Fruit fly (Drosophila melanogaster) whole organism, embryonic: Measurements from ENCODE around the gene CG4210.

ENCODE experiments used
- Ada2b ChIP-seq: fragments of 200-800 bp; sonication (Bioruptor generic); IDR thresholded peaks from 2 replicates; pipeline ENCODE4 v1.3.6; 2022; ENCODE audit warnings: missing biosample characterization, missing genetic modification characterization
- BtbVII ChIP-seq: fragments of 200-800 bp; sonication (Bioruptor generic); optimal IDR thresholded peaks from 3 replicates; lab custom pipeline; 2017; ENCODE audit warnings: missing biosample characterization, mild to moderate bottlenecking, missing genetic modification characterization
- C15 ChIP-seq: fragments of 200-800 bp; sonication (Bioruptor generic); IDR thresholded peaks from 3 replicates; pipeline ENCODE4 v1.3.6; 2022; ENCODE audit warnings: missing biosample characterization, missing genetic modification characterization
- CG12299 ChIP-seq: fragments of 200-800 bp; sonication (Bioruptor generic); optimal IDR thresholded peaks from 2 replicates; lab custom pipeline; 2018; ENCODE audit warnings: missing biosample characterization, mild to moderate bottlenecking, missing genetic modification characterization
- CG12659 ChIP-seq: fragments of 200-800 bp; sonication (Bioruptor generic); optimal IDR thresholded peaks from 3 replicates; lab custom pipeline; 2017; ENCODE audit warnings: mild to moderate bottlenecking, missing biosample characterization, missing genetic modification reagents, missing genetic modification characterization
- CG13296 ChIP-seq: fragments of 200-800 bp; sonication (Bioruptor generic); optimal IDR thresholded peaks from 3 replicates; lab custom pipeline; 2018; ENCODE audit warnings: missing biosample characterization, mild to moderate bottlenecking, missing genetic modification characterization
- CG14014 ChIP-seq: fragments of 200-800 bp; sonication (Bioruptor generic); IDR thresholded peaks from 2 replicates; pipeline ENCODE4 v1.3.6; 2022; ENCODE audit warnings: missing biosample characterization, missing genetic modification characterization
- CG15073 ChIP-seq: fragments of 200-800 bp; sonication (Bioruptor generic); optimal IDR thresholded peaks from 2 replicates; lab custom pipeline; 2016; ENCODE audit warnings: missing biosample characterization, missing genetic modification characterization
- CG15514 ChIP-seq: fragments of 200-800 bp; sonication (Bioruptor generic); optimal IDR thresholded peaks from 3 replicates; lab custom pipeline; 2017; ENCODE audit warnings: missing biosample characterization, missing genetic modification characterization, mild to moderate bottlenecking, moderate library complexity, missing genetic modification reagents
- CG17829 ChIP-seq: fragments of 200-800 bp; optimal IDR thresholded peaks from 2 replicates; lab custom pipeline; 2019; ENCODE audit warnings: missing biosample characterization, mild to moderate bottlenecking, missing genetic modification characterization, moderate library complexity
- CG18599 ChIP-seq: fragments of 200-800 bp; sonication (Bioruptor generic); optimal IDR thresholded peaks from 3 replicates; lab custom pipeline; 2017; ENCODE audit warnings: missing biosample characterization, missing genetic modification characterization, mild to moderate bottlenecking, moderate library complexity, missing genetic modification reagents
- CG2202 ChIP-seq: fragments of 200-800 bp; sonication (Bioruptor generic); optimal IDR thresholded peaks from 2 replicates; lab custom pipeline; 2018; ENCODE audit warnings: missing biosample characterization, mild to moderate bottlenecking, missing genetic modification characterization
- CG3163 ChIP-seq: fragments of 200-800 bp; sonication (Bioruptor generic); optimal IDR thresholded peaks from 3 replicates; lab custom pipeline; 2016; ENCODE audit warnings: missing biosample characterization, missing genetic modification characterization
- CG34224 ChIP-seq: fragments of 200-800 bp; sonication (Bioruptor generic); IDR thresholded peaks from 3 replicates; pipeline ENCODE4 v1.3.6; 2022; ENCODE audit warnings: missing biosample characterization, missing genetic modification characterization; ENCODE audit not compliant: partially characterized antibody
- CG4617 ChIP-seq: fragments of 200-800 bp; sonication (Bioruptor generic); optimal IDR thresholded peaks from 3 replicates; lab custom pipeline; 2016; ENCODE audit warnings: missing biosample characterization, missing genetic modification characterization, borderline replicate concordance
- CG4707 ChIP-seq: fragments of 200-800 bp; sonication (Bioruptor generic); optimal IDR thresholded peaks from 2 replicates; lab custom pipeline; 2018; ENCODE audit warnings: missing biosample characterization, mild to moderate bottlenecking, missing genetic modification characterization, moderate library complexity
- CG5180 ChIP-seq: fragments of 200-800 bp; sonication (Bioruptor generic); optimal IDR thresholded peaks from 3 replicates; lab custom pipeline; 2017; ENCODE audit warnings: missing biosample characterization, missing genetic modification characterization, mild to moderate bottlenecking, moderate library complexity, missing genetic modification reagents
- CG5953 ChIP-seq: fragments of 200-800 bp; sonication (Bioruptor generic); IDR thresholded peaks from 2 replicates; pipeline ENCODE4 v1.3.6; 2022; ENCODE audit warnings: missing biosample characterization, missing genetic modification characterization
- CG6654 ChIP-seq: fragments of 200-800 bp; sonication (Bioruptor generic); optimal IDR thresholded peaks from 2 replicates; lab custom pipeline; 2017; ENCODE audit warnings: missing biosample characterization, mild to moderate bottlenecking, missing genetic modification characterization
- CG7357 ChIP-seq: fragments of 200-800 bp; sonication (Bioruptor generic); IDR thresholded peaks from 3 replicates; pipeline ENCODE4 v1.3.6; 2022; ENCODE audit warnings: missing biosample characterization, missing genetic modification characterization
- CHES-1-like ChIP-seq: fragments of 200-800 bp; sonication (Bioruptor generic); optimal IDR thresholded peaks from 2 replicates; lab custom pipeline; 2016; ENCODE audit warnings: missing biosample characterization, missing genetic modification characterization
- Dad ChIP-seq: fragments of 200-800 bp; sonication (Bioruptor generic); optimal IDR thresholded peaks from 3 replicates; lab custom pipeline; 2016; ENCODE audit warnings: missing biosample characterization, missing genetic modification characterization
- Deaf1 ChIP-seq: fragments of 200-800 bp; optimal IDR thresholded peaks from 3 replicates; lab custom pipeline; 2019; ENCODE audit warnings: missing biosample characterization, mild to moderate bottlenecking, missing genetic modification characterization, moderate library complexity
- Eip74EF ChIP-seq, 2 experiments: fragments of 200-800 bp in 1 of 2; fragments of >200 bp in 1 of 2; sonication (Bioruptor generic) in 1 of 2; optimal IDR thresholded peaks; 2 replicates each; lab custom pipeline; 2017 to 2019; ENCODE audit warnings: missing biosample characterization in 2 of 2, missing genetic modification characterization in 2 of 2, mild to moderate bottlenecking in 1 of 2, moderate library complexity in 1 of 2
- Ets65A ChIP-seq: fragments of 200-800 bp; sonication (Bioruptor generic); peaks from one replicate; lab custom pipeline; 2016; ENCODE audit warnings: missing biosample characterization, missing genetic modification characterization
- GATAe ChIP-seq: fragments of 200-800 bp; sonication (Bioruptor generic); conservative IDR thresholded peaks from 2 replicates; pipeline ENCODE4 v1.3.6; 2022; ENCODE audit warnings: missing biosample characterization, missing genetic modification characterization
- Hr78 ChIP-seq, 2 experiments: fragments of 200-800 bp in 1 of 2; fragments of >200 bp in 1 of 2; sonication (Bioruptor generic) in 1 of 2; optimal IDR thresholded peaks; 2 replicates each; lab custom pipeline; 2017 to 2019; ENCODE audit warnings: missing biosample characterization in 2 of 2, missing genetic modification characterization in 2 of 2, mild to moderate bottlenecking in 1 of 2, moderate library complexity in 1 of 2
- Max ChIP-seq: fragments of 200-800 bp; sonication (Bioruptor generic); optimal IDR thresholded peaks from 2 replicates; lab custom pipeline; 2016; ENCODE audit warnings: missing biosample characterization, mild to moderate bottlenecking, missing genetic modification characterization
- Nf-YC ChIP-seq: fragments of 200-800 bp; optimal IDR thresholded peaks from 3 replicates; lab custom pipeline; 2019; ENCODE audit warnings: missing biosample characterization, mild to moderate bottlenecking, missing genetic modification characterization, moderate library complexity
- Optix ChIP-seq: fragments of 200-800 bp; sonication (Bioruptor generic); IDR thresholded peaks from 3 replicates; pipeline ENCODE4 v1.3.6; 2022; ENCODE audit warnings: missing biosample characterization, missing genetic modification characterization
- Poxn ChIP-seq: fragments of 200-800 bp; sonication (Bioruptor generic); IDR thresholded peaks from 2 replicates; pipeline ENCODE4 v1.3.6; 2022; ENCODE audit warnings: missing biosample characterization, missing genetic modification characterization
- Ssrp ChIP-seq: fragments of 200-800 bp; sonication (Bioruptor generic); optimal IDR thresholded peaks from 2 replicates; lab custom pipeline; 2018; ENCODE audit warnings: missing biosample characterization, mild to moderate bottlenecking, missing genetic modification characterization, moderate library complexity
- al ChIP-seq: fragments of 200-800 bp; sonication (Bioruptor generic); IDR thresholded peaks from 2 replicates; pipeline ENCODE4 v1.3.6; 2022; ENCODE audit warnings: missing biosample characterization, missing genetic modification characterization
- bsh ChIP-seq, 2 experiments: fragments of 200-800 bp; sonication (Bioruptor generic); optimal IDR thresholded peaks; 2 replicates each; lab custom pipeline; 2017 to 2018; ENCODE audit warnings: mild to moderate bottlenecking in 2 of 2, missing biosample characterization in 2 of 2, missing genetic modification characterization in 2 of 2, moderate library complexity in 1 of 2
- dpn ChIP-seq, 2 experiments: fragments of 200-800 bp; sonication (Bioruptor generic); optimal IDR thresholded peaks; 3 replicates each; lab custom pipeline; 2016; ENCODE audit warnings: missing biosample characterization in 2 of 2, missing genetic modification characterization in 2 of 2
- ems ChIP-seq: fragments of 200-800 bp; sonication (Bioruptor generic); optimal IDR thresholded peaks from 3 replicates; lab custom pipeline; 2016; ENCODE audit warnings: missing biosample characterization, missing genetic modification characterization
- gfzf ChIP-seq: fragments of 200-800 bp; sonication (Bioruptor generic); optimal IDR thresholded peaks from 2 replicates; lab custom pipeline; 2016; ENCODE audit warnings: missing biosample characterization, mild to moderate bottlenecking, missing genetic modification characterization, moderate library complexity
- gro ChIP-seq: fragments of 200-800 bp; sonication (Bioruptor generic); optimal IDR thresholded peaks from 2 replicates; lab custom pipeline; 2016; ENCODE audit warnings: missing biosample characterization, missing genetic modification characterization
- kni ChIP-seq: fragments of 200-800 bp; sonication (Bioruptor generic); optimal IDR thresholded peaks from 3 replicates; lab custom pipeline; 2017; ENCODE audit warnings: mild to moderate bottlenecking, missing biosample characterization, missing genetic modification reagents, missing genetic modification characterization
- knrl ChIP-seq: fragments of 200-800 bp; sonication (Bioruptor generic); IDR thresholded peaks from 3 replicates; pipeline ENCODE4 v1.3.6; 2022; ENCODE audit warnings: missing biosample characterization, missing genetic modification characterization; ENCODE audit not compliant: partially characterized antibody
- mld ChIP-seq: fragments of 200-800 bp; sonication (Bioruptor generic); IDR thresholded peaks from 3 replicates; pipeline ENCODE4 v1.3.6; 2022; ENCODE audit warnings: missing biosample characterization, missing genetic modification characterization; ENCODE audit not compliant: partially characterized antibody
- nom ChIP-seq: fragments of 200-800 bp; sonication (Bioruptor generic); optimal IDR thresholded peaks from 2 replicates; lab custom pipeline; 2017; ENCODE audit warnings: missing biosample characterization, missing genetic modification characterization, mild to moderate bottlenecking, moderate library complexity, missing genetic modification reagents
- pb ChIP-seq: fragments of 200-800 bp; sonication (Bioruptor generic); optimal IDR thresholded peaks from 3 replicates; lab custom pipeline; 2016; ENCODE audit warnings: missing biosample characterization, missing genetic modification characterization
- pfk ChIP-seq: fragments of 200-800 bp; sonication (Bioruptor generic); optimal IDR thresholded peaks from 2 replicates; lab custom pipeline; 2018; ENCODE audit warnings: missing biosample characterization, mild to moderate bottlenecking, missing genetic modification characterization, moderate library complexity
- psq ChIP-seq: fragments of 200-800 bp; sonication (Bioruptor generic); optimal IDR thresholded peaks from 2 replicates; lab custom pipeline; 2017; ENCODE audit warnings: missing biosample characterization, missing genetic modification characterization
- pzg ChIP-seq: fragments of 200-800 bp; sonication (Bioruptor generic); optimal IDR thresholded peaks from 3 replicates; lab custom pipeline; 2018; ENCODE audit warnings: missing biosample characterization, mild to moderate bottlenecking, missing genetic modification characterization, moderate library complexity
- rib ChIP-seq: fragments of 200-800 bp; sonication (Bioruptor generic); IDR thresholded peaks from 2 replicates; pipeline ENCODE4 v1.3.6; 2022; ENCODE audit warnings: missing biosample characterization, missing genetic modification characterization
- ro ChIP-seq: fragments of 200-800 bp; sonication (Bioruptor generic); IDR thresholded peaks from 2 replicates; pipeline ENCODE4 v1.3.6; 2022; ENCODE audit warnings: missing biosample characterization, missing genetic modification characterization
- stwl ChIP-seq: fragments of 200-800 bp; sonication (Bioruptor generic); optimal IDR thresholded peaks from 3 replicates; lab custom pipeline; 2018; ENCODE audit warnings: missing biosample characterization, mild to moderate bottlenecking, missing genetic modification characterization, moderate library complexity
- zen ChIP-seq: fragments of 200-800 bp; sonication (Bioruptor generic); optimal IDR thresholded peaks from 3 replicates; lab custom pipeline; 2018; ENCODE audit warnings: missing biosample characterization, mild to moderate bottlenecking, missing genetic modification characterization, moderate library complexity

Gene CG4210

dm6 chr3R:15225279-15225730 is 11.5 kb downstream of the CG4210 start, which contains the start of the genes CG31344 and Caf1-55 (continued):
- TF ChIP-seq bsh (GFP tag; optimal IDR thresholded peaks at IDR 0.05; lab: Kevin White, UChicago): no peak
- no peak for TF ChIP-seq Max (GFP tag; lab: Kevin White, UChicago)
- no peak for TF ChIP-seq CG13296
- no peak for TF ChIP-seq CG15073
- no peak for TF ChIP-seq CG7357
- no peak for TF ChIP-seq Ets65A (GFP tag; lab: Kevin White, UChicago)
- no peak for TF ChIP-seq CG3163 (GFP tag; lab: Kevin White, UChicago)
- peak; percentile 2 for TF ChIP-seq CG12299 (tag; lab: Kevin White, UChicago)
- no peak for TF ChIP-seq pfk (GFP tag; lab: Kevin White, UChicago)
- no peak for TF ChIP-seq Deaf1 (tag; lab: Kevin White, UChicago)
- peak; percentile 69 for TF ChIP-seq stwl
- no peak for TF ChIP-seq al (GFP tag; lab: Robert Waterston, UW)
- no peak for TF ChIP-seq pb (GFP tag; lab: Kevin White, UChicago)
- no peak for TF ChIP-seq psq (GFP tag; lab: Kevin White, UChicago)
- no peak for TF ChIP-seq Eip74EF (GFP tag; optimal IDR thresholded peaks at IDR 0.05; lab: Kevin White, UChicago)
- TF ChIP-seq Ssrp: no peak
- TF ChIP-seq gro (GFP tag; lab: Kevin White, UChicago): peak; percentile 26
- TF ChIP-seq ro (GFP tag; lab: Robert Waterston, UW): no peak
- no peak for TF ChIP-seq CG5180 (GFP tag; lab: Kevin White, UChicago)
- peak; percentile 68 for TF ChIP-seq CG15514
- TF ChIP-seq GATAe (GFP tag; lab: Robert Waterston, UW): no peak
- TF ChIP-seq BtbVII (GFP tag; lab: Kevin White, UChicago): no peak
- peak; percentile 79 for TF ChIP-seq knrl (GFP tag; lab: Robert Waterston, UW)
- TF ChIP-seq Ada2b (GFP tag; lab: Robert Waterston, UW): no peak
- TF ChIP-seq CG12659 (GFP tag; lab: Kevin White, UChicago): peak; percentile 74
- TF ChIP-seq Poxn (GFP tag; lab: Robert Waterston, UW): no peak
- TF ChIP-seq CG4707: no peak
- no peak for TF ChIP-seq mld (GFP tag; lab: Robert Waterston, UW)
- peak; percentile 71 for TF ChIP-seq CHES-1-like
- peak; percentile 34 for TF ChIP-seq CG17829
- no peak for TF ChIP-seq Optix
- TF ChIP-seq CG6654 (GFP tag; lab: Kevin White, UChicago): no peak
- TF ChIP-seq kni: no peak
- TF ChIP-seq CG4617: peak; percentile 66
- no peak for TF ChIP-seq zen (tag; lab: Kevin White, UChicago)
- no peak for TF ChIP-seq C15 (GFP tag; lab: Robert Waterston, UW)
- no peak for TF ChIP-seq nom (GFP tag; lab: Kevin White, UChicago)
- TF ChIP-seq gfzf: peak; percentile 93
- TF ChIP-seq Dad (GFP tag; lab: Kevin White, UChicago): no peak
- no peak for TF ChIP-seq CG18599
- TF ChIP-seq rib (GFP tag; lab: Robert Waterston, UW): no peak
- peak; percentile 78 for TF ChIP-seq CG34224 (GFP tag; lab: Robert Waterston, UW)
- no peak for TF ChIP-seq CG5953
- TF ChIP-seq ems (GFP tag; lab: Kevin White, UChicago): no peak
- no peak for TF ChIP-seq CG14014 (GFP tag; lab: Robert Waterston, UW)
- TF ChIP-seq dpn (GFP tag; optimal IDR thresholded peaks at IDR 0.05; lab: Kevin White, UChicago): peak in 1 of 2 experiments; percentile 32
- TF ChIP-seq Nf-YC (tag; lab: Kevin White, UChicago): peak; percentile 9
- TF ChIP-seq pzg (GFP tag; lab: Kevin White, UChicago): peak; percentile 98
- no peak for TF ChIP-seq Hr78 (GFP tag; optimal IDR thresholded peaks at IDR 0.05; lab: Kevin White, UChicago)
- no peak for TF ChIP-seq CG2202 (tag; lab: Kevin White, UChicago)
